Worm (Caenorhabditis elegans) whole organism, midembryonic: ENCODE results near the gene nlp-26.
A peak's percentile ranks its signal among the peaks of the same experiment; 100 is the strongest.

Experiments
- T22C8.4 ChIP-seq: fragments of 200-800 bp; sonication (Bioruptor generic); IDR thresholded peaks from 2 replicates; pipeline ENCODE4 v1.3.6; 2022; ENCODE audit warnings: missing genetic modification characterization, missing compliant biosample characterization
- flt-1 ChIP-seq: fragments of 200-800 bp; sonication (Bioruptor generic); IDR thresholded peaks from 2 replicates; pipeline ENCODE4 v1.3.6; 2022; ENCODE audit warnings: missing genetic modification characterization, missing compliant biosample characterization
- klf-2 ChIP-seq: fragments of 200-800 bp; sonication (Bioruptor generic); conservative IDR thresholded peaks from 2 replicates; pipeline ENCODE4 v1.3.6; 2022; ENCODE audit warnings: missing genetic modification reagents, missing genetic modification characterization, missing compliant biosample characterization
- ztf-23 ChIP-seq: fragments of 200-800 bp; sonication (Bioruptor generic); IDR thresholded peaks from 2 replicates; pipeline ENCODE4 v1.3.6; 2022; ENCODE audit warnings: missing genetic modification reagents, missing genetic modification characterization, missing compliant biosample characterization

ce11 chrV:19620098-19620497 is 6.8 kb downstream of the nlp-26 start:
- TF ChIP-seq klf-2 (GFP tag; lab: Robert Waterston, UW) (no peak), ztf-23 (GFP tag; lab: Robert Waterston, UW) (0 out of 2 replicates have a peak, but pooled peaks have one; percentile 15), T22C8.4 (GFP tag; lab: Robert Waterston, UW) (no peak), flt-1 (no peak)
